Fruit fly (Drosophila melanogaster) S2 (cell line): ENCODE results near the gene Snx27.

ENCODE experiments used
- CG8478 ChIP-seq: fragments of >200 bp; optimal IDR thresholded peaks from 2 replicates; lab custom pipeline; 2018
- CTCF ChIP-seq, 2 experiments: fragments of >200 bp; optimal IDR thresholded peaks; 2 replicates each; lab custom pipeline; 2018

DNA sequence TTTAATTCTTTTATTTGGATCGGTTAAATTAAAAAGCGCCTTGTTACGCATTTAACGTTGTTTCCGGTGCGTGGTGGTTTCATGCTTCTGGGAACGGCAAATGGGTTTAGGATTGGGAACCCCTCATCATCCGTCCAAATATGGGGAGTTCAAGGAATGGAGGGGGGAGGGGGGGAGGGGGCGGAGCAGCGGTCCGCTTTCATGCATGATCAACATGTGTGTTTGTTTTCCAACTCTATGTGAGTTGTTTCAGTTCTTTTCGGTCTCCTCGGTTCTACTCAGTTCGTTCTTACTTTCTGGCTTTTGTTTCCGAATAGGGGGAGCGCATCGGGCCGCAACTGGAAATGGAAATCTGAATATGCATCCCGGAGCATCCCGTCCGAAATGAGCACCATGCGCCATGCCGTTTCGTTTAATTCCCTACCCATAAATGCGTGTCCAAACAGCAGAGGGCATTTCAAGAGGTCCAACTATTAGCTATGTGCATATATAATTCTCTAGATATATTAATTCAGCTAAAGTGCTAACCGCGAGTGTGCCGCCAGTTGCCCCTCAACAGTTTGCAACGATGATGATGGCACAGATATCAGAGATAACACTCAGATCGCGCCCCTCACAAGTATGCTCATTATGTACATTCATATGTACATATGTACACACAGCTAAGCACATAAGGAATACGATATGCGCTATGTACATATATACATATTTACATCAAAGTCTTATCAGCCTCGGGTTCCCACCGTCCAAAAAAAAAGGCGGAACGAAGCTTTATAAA is 60.2 kb downstream of the Snx27 start:
- TF ChIP-seq CG8478 (lab: Kevin White, UChicago) (no peak), CTCF (optimal IDR thresholded peaks at IDR 0.05; lab: Kevin White, UChicago) (no peak)
